Fruit fly (Drosophila melanogaster): Measurements from ENCODE around the gene CG42359.

The CG42359 gene

dm6 chr3R:19190020-19190419, 27.9 kb upstream of the CG42359 start:
- TF ChIP-seq GATAe (GFP tag; conservative IDR thresholded peaks at IDR 0.05), result no peak
- peak; percentile 79 for TF ChIP-seq Ets65A (GFP tag)
- TF ChIP-seq CG14710 (tag; optimal IDR thresholded peaks at IDR 0.05), result no peak
- TF ChIP-seq CG4328 (GFP tag; optimal IDR thresholded peaks at IDR 0.05), result no peak
- no peak for TF ChIP-seq CG12219 (GFP tag; optimal IDR thresholded peaks at IDR 0.05)
- TF ChIP-seq CG17361 (GFP tag; IDR thresholded peaks at IDR 0.05), result 0 out of 3 replicates have a peak, but pooled peaks have one; percentile 26
- no peak for TF ChIP-seq Sox102F (GFP tag; optimal IDR thresholded peaks at IDR 0.05)

dm6 chr3R:19187717-19188149, 25.6 kb upstream of the CG42359 start:
- TF ChIP-seq esg (GFP tag; conservative IDR thresholded peaks at IDR 0.05) (0 out of 2 replicates have a peak, but pooled peaks have one; percentile 9), Eip74EF (GFP tag; optimal IDR thresholded peaks at IDR 0.05) (no peak), Dll (GFP tag; IDR thresholded peaks at IDR 0.05; ENCODE audit: partially characterized antibody) (no peak), insv (GFP tag; optimal IDR thresholded peaks at IDR 0.05) (no peak), sr (GFP tag; IDR thresholded peaks at IDR 0.05) (no peak), phol (tag; optimal IDR thresholded peaks at IDR 0.05) (no peak), CG13894 (tag; optimal IDR thresholded peaks at IDR 0.05) (no peak), CG12155 (GFP tag; optimal IDR thresholded peaks at IDR 0.05) (no peak), lab (GFP tag; optimal IDR thresholded peaks at IDR 0.05) (peak; percentile 21), danr (GFP tag; IDR thresholded peaks at IDR 0.05) (no peak), eyg (GFP tag; optimal IDR thresholded peaks at IDR 0.05) (no peak), CG10209 (GFP tag; optimal IDR thresholded peaks at IDR 0.05) (peak; percentile 6), CG12299 (tag; optimal IDR thresholded peaks at IDR 0.05) (no peak), sqz (GFP tag; optimal IDR thresholded peaks at IDR 0.05) (no peak), bigmax (GFP tag; optimal IDR thresholded peaks at IDR 0.05) (no peak), Max (GFP tag; optimal IDR thresholded peaks at IDR 0.05) (no peak), CG3065 (GFP tag; optimal IDR thresholded peaks at IDR 0.05) (no peak), wek (GFP tag; optimal IDR thresholded peaks at IDR 0.05) (no peak), h (optimal IDR thresholded peaks at IDR 0.05) (no peak), seq (GFP tag; IDR thresholded peaks at IDR 0.05) (no peak), Hmr (GFP tag; optimal IDR thresholded peaks at IDR 0.05) (peak; percentile 35), pfk (GFP tag; optimal IDR thresholded peaks at IDR 0.05) (no peak), gt (GFP tag; IDR thresholded peaks at IDR 0.05) (no peak), CG14667 (GFP tag; IDR thresholded peaks at IDR 0.05) (no peak), Dad (GFP tag; optimal IDR thresholded peaks at IDR 0.05) (no peak), CTCF (GFP tag; optimal IDR thresholded peaks at IDR 0.05) (no peak), CG6791 (GFP tag; IDR thresholded peaks at IDR 0.05; ENCODE audit: partially characterized antibody) (no peak), CG14050 (GFP tag; IDR thresholded peaks at IDR 0.05) (no peak), CG17359 (tag; optimal IDR thresholded peaks at IDR 0.05) (peak; percentile 10), Deaf1 (tag; optimal IDR thresholded peaks at IDR 0.05) (peak; percentile 1), mirr (GFP tag; optimal IDR thresholded peaks at IDR 0.05) (no peak), corto (GFP tag; optimal IDR thresholded peaks at IDR 0.05) (no peak), tna (GFP tag; IDR thresholded peaks at IDR 0.05; ENCODE audit: partially characterized antibody) (no peak), CG17612 (GFP tag; IDR thresholded peaks at IDR 0.05) (peak; percentile 98), scrt (GFP tag; optimal IDR thresholded peaks at IDR 0.05) (peak; percentile 14), cas (GFP tag; IDR thresholded peaks at IDR 0.05) (no peak), sc (optimal IDR thresholded peaks at IDR 0.05) (no peak), sc (GFP tag; optimal IDR thresholded peaks at IDR 0.05) (no peak), da (GFP tag; optimal IDR thresholded peaks at IDR 0.05) (no peak), tup (GFP tag; optimal IDR thresholded peaks at IDR 0.05) (no peak), nom (GFP tag; optimal IDR thresholded peaks at IDR 0.05) (peak; percentile 35), gsb (GFP tag; IDR thresholded peaks at IDR 0.05) (no peak), hb (GFP tag; IDR thresholded peaks at IDR 0.05; ENCODE audit: partially characterized antibody) (no peak)
